Worm (Caenorhabditis elegans) whole organism, L1 larva: ENCODE data around the gene nhx-9.

Experiments
- C04F5.9 ChIP-seq: sonication (generic microtip); optimal IDR thresholded peaks from 2 replicates; lab custom pipeline; 2016; ENCODE audit warnings: missing genetic modification characterization, missing compliant biosample characterization
- C16A3.4 ChIP-seq: fragments of 150-350 bp; optimal IDR thresholded peaks from 2 replicates; lab custom pipeline; 2014; ENCODE audit warnings: missing biosample characterization, missing genetic modification characterization
- ceh-63 ChIP-seq: fragments of 200-800 bp; sonication (Bioruptor generic); optimal IDR thresholded peaks from 2 replicates; lab custom pipeline; 2018; ENCODE audit warnings: mild to moderate bottlenecking, missing genetic modification characterization, missing compliant biosample characterization
- ceh-8 ChIP-seq: fragments of 200-800 bp; sonication (Bioruptor generic); optimal IDR thresholded peaks from 2 replicates; lab custom pipeline; 2018; ENCODE audit warnings: mild to moderate bottlenecking, missing genetic modification characterization, moderate library complexity, missing compliant biosample characterization
- ceh-82 ChIP-seq, 3 experiments: fragments of 150-350 bp in 1 of 3; sonication (generic microtip) in 2 of 3; optimal IDR thresholded peaks; 2 replicates each; lab custom pipeline; 2014 to 2017; ENCODE audit warnings: missing biosample characterization in 3 of 3, missing genetic modification characterization in 3 of 3
- ceh-88 ChIP-seq: fragments of 200-800 bp; sonication (Bioruptor generic); IDR thresholded peaks from 2 replicates; pipeline ENCODE4 v1.3.6; 2022; ENCODE audit warnings: missing genetic modification characterization, missing compliant biosample characterization
- ceh-90 ChIP-seq: sonication (generic microtip); optimal IDR thresholded peaks from 2 replicates; lab custom pipeline; 2016; ENCODE audit warnings: missing genetic modification characterization, missing compliant biosample characterization
- ces-1 ChIP-seq: fragments of 150-350 bp; optimal IDR thresholded peaks from 2 replicates; lab custom pipeline; 2014; ENCODE audit warnings: missing biosample characterization, missing genetic modification reagents, missing genetic modification characterization
- dpl-1 ChIP-seq, 3 experiments: fragments of 150-350 bp in 2 of 3; sonication (generic microtip) in 1 of 3; optimal IDR thresholded peaks; 2 replicates each; lab custom pipeline; 2014 to 2017; ENCODE audit warnings: missing biosample characterization in 3 of 3, missing genetic modification characterization in 3 of 3, missing genetic modification reagents in 3 of 3
- dsc-1 ChIP-seq: sonication (generic microtip); optimal IDR thresholded peaks from 2 replicates; lab custom pipeline; 2016; ENCODE audit warnings: mild to moderate bottlenecking, missing genetic modification characterization, missing compliant biosample characterization
- efl-1 ChIP-seq, 4 experiments: fragments of 150-350 bp; optimal IDR thresholded peaks in 3 of 4; peaks in 1 of 4; 1 replicate in 1 of 4; 2 replicates in 3 of 4; lab custom pipeline; 2014; ENCODE audit warnings: missing biosample characterization in 2 of 4, missing genetic modification characterization in 2 of 4, missing genetic modification reagents in 2 of 4
- efl-3 ChIP-seq: fragments of 200-800 bp; sonication (Bioruptor generic); optimal IDR thresholded peaks from 2 replicates; lab custom pipeline; 2018; ENCODE audit warnings: mild to moderate bottlenecking, missing genetic modification characterization, missing compliant biosample characterization
- egl-13 ChIP-seq: sonication (generic microtip); optimal IDR thresholded peaks from 2 replicates; lab custom pipeline; 2016; ENCODE audit warnings: missing genotype, missing genetic modification reagents, missing genetic modification characterization, missing compliant biosample characterization
- egl-27 ChIP-seq, 2 experiments: fragments of 150-350 bp in 1 of 2; sonication (generic microtip); optimal IDR thresholded peaks; 3 replicates each; lab custom pipeline; 2017 to 2018; ENCODE audit warnings: missing biosample characterization in 2 of 2, missing genetic modification characterization in 2 of 2, missing genetic modification reagents in 2 of 2
- elt-2 ChIP-seq: sonication (generic microtip); optimal IDR thresholded peaks from 2 replicates; lab custom pipeline; 2016; ENCODE audit warnings: missing genetic modification characterization, mild to moderate bottlenecking, inconsistent platforms, missing compliant biosample characterization, missing genetic modification reagents
- elt-3 ChIP-seq, 6 experiments: fragments of 150-350 bp in 1 of 6; sonication (generic microtip); optimal IDR thresholded peaks; 2 replicates each; lab custom pipeline; 2017 to 2018; ENCODE audit warnings: missing biosample characterization in 6 of 6, missing genetic modification characterization in 6 of 6, inconsistent platforms in 1 of 6
- fkh-10 ChIP-seq: sonication (generic microtip); optimal IDR thresholded peaks from 2 replicates; lab custom pipeline; 2017; ENCODE audit warnings: missing biosample characterization, missing genetic modification reagents, missing genetic modification characterization
- fkh-4 ChIP-seq: sonication (generic microtip); optimal IDR thresholded peaks from 2 replicates; lab custom pipeline; 2016; ENCODE audit warnings: missing compliant biosample characterization, missing genetic modification characterization, borderline replicate concordance
- isw-1 ChIP-seq: fragments of 200-800 bp; sonication (Bioruptor generic); IDR thresholded peaks from 2 replicates; pipeline ENCODE4 v1.3.6; 2022; ENCODE audit warnings: missing genetic modification characterization, missing compliant biosample characterization
- jun-1 ChIP-seq: fragments of 150-350 bp; optimal IDR thresholded peaks from 2 replicates; lab custom pipeline; 2014; ENCODE audit warnings: missing biosample characterization, missing genetic modification reagents, missing genetic modification characterization
- lin-13 ChIP-seq: fragments of 150-350 bp; optimal IDR thresholded peaks from 2 replicates; lab custom pipeline; 2014; ENCODE audit warnings: missing biosample characterization, missing genetic modification reagents, missing genetic modification characterization
- lin-39 ChIP-seq: fragments of 150-350 bp; optimal IDR thresholded peaks from 2 replicates; lab custom pipeline; 2014; ENCODE audit warnings: missing biosample characterization, missing genetic modification reagents, missing genetic modification characterization
- lir-3 ChIP-seq: sonication (generic microtip); optimal IDR thresholded peaks from 2 replicates; lab custom pipeline; 2016; ENCODE audit warnings: mild to moderate bottlenecking, missing genetic modification characterization, moderate library complexity, missing compliant biosample characterization; ENCODE audit not compliant: poor library complexity
- lsy-2 ChIP-seq, 2 experiments: fragments of 150-350 bp; optimal IDR thresholded peaks; 2 replicates each; lab custom pipeline; 2014; ENCODE audit warnings: missing biosample characterization in 2 of 2, missing genetic modification characterization in 2 of 2
- mab-9 ChIP-seq: fragments of 200-800 bp; sonication (Bioruptor generic); IDR thresholded peaks from 2 replicates; pipeline ENCODE4 v1.3.6; 2022; ENCODE audit warnings: missing genetic modification reagents, missing genetic modification characterization, missing compliant biosample characterization
- mdl-1 ChIP-seq, 2 experiments: fragments of 150-350 bp; optimal IDR thresholded peaks; 2 replicates each; lab custom pipeline; 2014 to 2017; ENCODE audit warnings: missing biosample characterization in 2 of 2, missing genetic modification characterization in 2 of 2, inconsistent platforms in 1 of 2
- mep-1 ChIP-seq: fragments of 150-350 bp; optimal IDR thresholded peaks from 2 replicates; lab custom pipeline; 2014; ENCODE audit warnings: missing biosample characterization, missing genetic modification characterization
- nhr-11 ChIP-seq: fragments of 150-350 bp; optimal IDR thresholded peaks from 2 replicates; lab custom pipeline; 2014; ENCODE audit warnings: missing biosample characterization, missing genetic modification characterization
- nhr-12 ChIP-seq: sonication (generic microtip); optimal IDR thresholded peaks from 2 replicates; lab custom pipeline; 2017; ENCODE audit warnings: missing biosample characterization, missing genetic modification characterization
- nhr-19 ChIP-seq: fragments of 200-800 bp; sonication (Bioruptor generic); conservative IDR thresholded peaks from 2 replicates; pipeline ENCODE4 v1.3.6; 2022; ENCODE audit warnings: missing genetic modification characterization, missing compliant biosample characterization
- nhr-237 ChIP-seq: fragments of 150-350 bp; optimal IDR thresholded peaks from 2 replicates; lab custom pipeline; 2014; ENCODE audit warnings: missing biosample characterization, missing genetic modification characterization
- nhr-28 ChIP-seq: fragments of 150-350 bp; optimal IDR thresholded peaks from 2 replicates; lab custom pipeline; 2014; ENCODE audit warnings: missing biosample characterization, missing genetic modification characterization
- nhr-47 ChIP-seq: sonication (generic microtip); optimal IDR thresholded peaks from 2 replicates; lab custom pipeline; 2016; ENCODE audit warnings: mild to moderate bottlenecking, missing genetic modification characterization, moderate library complexity, missing compliant biosample characterization
- nhr-71 ChIP-seq: sonication (generic microtip); optimal IDR thresholded peaks from 2 replicates; lab custom pipeline; 2016; ENCODE audit warnings: mild to moderate bottlenecking, missing genetic modification characterization, moderate library complexity, missing compliant biosample characterization
- nhr-76 ChIP-seq: sonication (generic microtip); optimal IDR thresholded peaks from 2 replicates; lab custom pipeline; 2017; ENCODE audit warnings: missing biosample characterization, missing genetic modification characterization
- nhr-85 ChIP-seq: sonication (generic microtip); peaks from one replicate; lab custom pipeline; 2016; ENCODE audit warnings: missing genetic modification characterization, inconsistent platforms, missing compliant biosample characterization
- nhr-90 ChIP-seq: sonication (generic microtip); optimal IDR thresholded peaks from 2 replicates; lab custom pipeline; 2016; ENCODE audit warnings: mild to moderate bottlenecking, missing genetic modification characterization, missing compliant biosample characterization; ENCODE audit not compliant: poor library complexity
- pax-3 ChIP-seq: fragments of 200-800 bp; sonication (Bioruptor generic); optimal IDR thresholded peaks from 2 replicates; lab custom pipeline; 2018; ENCODE audit warnings: mild to moderate bottlenecking, missing genetic modification characterization, moderate library complexity, missing compliant biosample characterization
- rnt-1 ChIP-seq: sonication (generic microtip); optimal IDR thresholded peaks from 2 replicates; lab custom pipeline; 2016; ENCODE audit warnings: mild to moderate bottlenecking, missing genetic modification characterization, moderate library complexity, missing compliant biosample characterization
- snpc-4 ChIP-seq: fragments of 150-350 bp; optimal IDR thresholded peaks from 2 replicates; lab custom pipeline; 2014; ENCODE audit warnings: missing biosample characterization, missing genetic modification characterization
- snu-23 ChIP-seq: sonication (generic microtip); optimal IDR thresholded peaks from 2 replicates; lab custom pipeline; 2016; ENCODE audit warnings: missing genetic modification characterization, missing compliant biosample characterization
- sox-4 ChIP-seq: sonication (generic microtip); optimal IDR thresholded peaks from 2 replicates; lab custom pipeline; 2016; ENCODE audit warnings: missing genetic modification characterization, missing compliant biosample characterization
- sup-37 ChIP-seq: fragments of 200-800 bp; sonication (Bioruptor generic); optimal IDR thresholded peaks from 2 replicates; lab custom pipeline; 2018; ENCODE audit warnings: mild to moderate bottlenecking, missing genetic modification characterization, missing compliant biosample characterization
- unc-130 ChIP-seq: fragments of 150-350 bp; optimal IDR thresholded peaks from 2 replicates; lab custom pipeline; 2017; ENCODE audit warnings: missing biosample characterization, missing genetic modification characterization, inconsistent platforms
- unc-86 ChIP-seq: sonication (generic microtip); optimal IDR thresholded peaks from 2 replicates; lab custom pipeline; 2016; ENCODE audit warnings: missing genetic modification characterization, missing compliant biosample characterization
- unc-98 ChIP-seq: fragments of 200-800 bp; sonication (Bioruptor generic); IDR thresholded peaks from 2 replicates; pipeline ENCODE4 v1.3.6; 2022; ENCODE audit warnings: missing genetic modification characterization, missing compliant biosample characterization
- zip-4 ChIP-seq: fragments of 200-800 bp; sonication (Bioruptor generic); optimal IDR thresholded peaks from 2 replicates; lab custom pipeline; 2018; ENCODE audit warnings: mild to moderate bottlenecking, missing genetic modification characterization, moderate library complexity, missing compliant biosample characterization
- ztf-11 ChIP-seq, 2 experiments: sonication (generic microtip); optimal IDR thresholded peaks; 2 replicates each; lab custom pipeline; 2016 to 2017; ENCODE audit warnings: missing genetic modification characterization in 2 of 2, missing biosample characterization in 1 of 2, missing compliant biosample characterization in 1 of 2
- ztf-4 ChIP-seq: fragments of 150-350 bp; optimal IDR thresholded peaks from 2 replicates; lab custom pipeline; 2014; ENCODE audit warnings: missing biosample characterization, missing genetic modification characterization

Gene nhx-9

ce11 chrIV:11961485-11962255, 31.0 kb downstream of the nhx-9 start, which contains the start of gene ZK829.7:
Gene ZK829.7, minus strand, starts transcription at chrIV:11961535.
- TF ChIP-seq unc-86 (tag; lab: Kevin White, UChicago) (peak; percentile 75), nhr-28 (tag; lab: Kevin White, UChicago) (no peak), ces-1 (GFP tag; lab: Kevin White, UChicago) (no peak), efl-3 (GFP tag; lab: Kevin White, UChicago) (no peak), mep-1 (tag; lab: Kevin White, UChicago) (peak; percentile 91), egl-27 (tag; optimal IDR thresholded peaks at IDR 0.05; lab: Kevin White, UChicago) (no peak), dpl-1 (GFP tag; optimal IDR thresholded peaks at IDR 0.05; lab: Kevin White, UChicago) (peak; percentile 93 to 96 (median 94)), mab-9 (GFP tag; lab: Robert Waterston, UW) (0 out of 2 replicates have a peak, but pooled peaks have one; percentile 32), ceh-8 (GFP tag; lab: Kevin White, UChicago) (peak; percentile 43), nhr-71 (peak; percentile 91), sox-4 (tag; lab: Kevin White, UChicago) (peak; percentile 59), lin-13 (GFP tag; lab: Kevin White, UChicago) (peak; percentile 62), snpc-4 (peak; percentile 40), rnt-1 (tag; lab: Kevin White, UChicago) (peak; percentile 80), nhr-85 (tag; lab: Kevin White, UChicago) (peak; percentile 95), ztf-4 (tag; lab: Kevin White, UChicago) (peak; percentile 59), unc-130 (tag; lab: Kevin White, UChicago) (peak; percentile 68), elt-2 (tag; lab: Kevin White, UChicago) (peak; percentile 76), lir-3 (tag; lab: Kevin White, UChicago) (peak; percentile 24), egl-13 (tag; lab: Kevin White, UChicago) (peak; percentile 47), nhr-12 (tag; lab: Kevin White, UChicago) (no peak), C16A3.4 (tag; lab: Kevin White, UChicago) (peak; percentile 86), nhr-47 (tag; lab: Kevin White, UChicago) (peak; percentile 90), lsy-2 (tag; optimal IDR thresholded peaks at IDR 0.05; lab: Kevin White, UChicago) (peak; percentile 80), snu-23 (GFP tag; lab: Kevin White, UChicago) (peak; percentile 80), mdl-1 (tag; optimal IDR thresholded peaks at IDR 0.05; lab: Kevin White, UChicago) (peak in 1 of 2 experiments; percentile 41), dsc-1 (tag; lab: Kevin White, UChicago) (peak; percentile 84), sup-37 (GFP tag; lab: Kevin White, UChicago) (peak; percentile 33), elt-3 (tag; optimal IDR thresholded peaks at IDR 0.05; lab: Kevin White, UChicago) (peak in 3 of 6 experiments; percentile 8 to 61 (median 42)), ceh-82 (tag; optimal IDR thresholded peaks at IDR 0.05; lab: Kevin White, UChicago) (peak; percentile 65 to 75 (median 70)), jun-1 (tag; lab: Kevin White, UChicago) (peak; percentile 61), pax-3 (peak; percentile 43), efl-1 (optimal IDR thresholded peaks at IDR 0.05; lab: Kevin White, UChicago) (peak; percentile 90 to 97), efl-1 (GFP tag; optimal IDR thresholded peaks at IDR 0.05 in 1 of 2; lab: Kevin White, UChicago) (peak; percentile 92 to 100), nhr-90 (peak; percentile 88), ceh-88 (GFP tag; lab: Robert Waterston, UW) (peak; percentile 42; the same call in 1 of the 2 replicates), C04F5.9 (tag; lab: Kevin White, UChicago) (peak; percentile 56), nhr-19 (GFP tag; lab: Robert Waterston, UW) (peak; percentile 83), nhr-11 (tag; lab: Kevin White, UChicago) (peak; percentile 51), unc-98 (GFP tag; lab: Robert Waterston, UW) (no peak), zip-4 (GFP tag; lab: Kevin White, UChicago) (peak; percentile 45), isw-1 (GFP tag; lab: Robert Waterston, UW) (peak; percentile 79), ztf-11 (tag; optimal IDR thresholded peaks at IDR 0.05; lab: Kevin White, UChicago) (peak in 1 of 2 experiments; percentile 30), ceh-63 (GFP tag; lab: Kevin White, UChicago) (no peak), lin-39 (tag; lab: Kevin White, UChicago) (peak; percentile 66), nhr-237 (peak; percentile 26), ceh-90 (tag; lab: Kevin White, UChicago) (peak; percentile 18), fkh-10 (GFP tag; lab: Kevin White, UChicago) (peak; percentile 43), fkh-4 (tag; lab: Kevin White, UChicago) (peak; percentile 29), nhr-76 (no peak)
